Worm (Caenorhabditis elegans) whole organism, mixed stage, embryonic: ENCODE data around the gene haly-1.

Experiments used
- M03D4.4 ChIP-seq: sonication (generic microtip); optimal IDR thresholded peaks from 2 replicates; lab custom pipeline; 2017; ENCODE audit warnings: mild to moderate bottlenecking, missing genetic modification characterization, missing compliant biosample characterization
- bed-3 ChIP-seq: fragments of 200-800 bp; sonication (Bioruptor generic); optimal IDR thresholded peaks from 3 replicates; lab custom pipeline; 2018; ENCODE audit warnings: mild to moderate bottlenecking, missing genetic modification characterization, moderate library complexity, missing compliant biosample characterization
- blmp-1 ChIP-seq: fragments of 150-350 bp; optimal IDR thresholded peaks from 2 replicates; lab custom pipeline; 2014; ENCODE audit warnings: missing biosample characterization, missing genetic modification characterization
- ceh-39 ChIP-seq: fragments of 150-350 bp; optimal IDR thresholded peaks from 2 replicates; lab custom pipeline; 2014; ENCODE audit warnings: missing biosample characterization, missing genetic modification characterization
- ceh-43 ChIP-seq: fragments of 200-800 bp; sonication (Bioruptor generic); optimal IDR thresholded peaks from 2 replicates; lab custom pipeline; 2018; ENCODE audit warnings: mild to moderate bottlenecking, missing genetic modification characterization, moderate library complexity, missing compliant biosample characterization
- ceh-83 ChIP-seq: fragments of 200-800 bp; sonication (Bioruptor generic); optimal IDR thresholded peaks from 2 replicates; lab custom pipeline; 2018; ENCODE audit warnings: mild to moderate bottlenecking, missing genetic modification characterization, missing compliant biosample characterization
- ces-1 ChIP-seq: fragments of 150-350 bp; optimal IDR thresholded peaks from 2 replicates; lab custom pipeline; 2014; ENCODE audit warnings: missing biosample characterization, missing genetic modification reagents, missing genetic modification characterization
- cnd-1 ChIP-seq: fragments of 200-800 bp; sonication (Bioruptor generic); optimal IDR thresholded peaks from 2 replicates; lab custom pipeline; 2018; ENCODE audit warnings: mild to moderate bottlenecking, missing genetic modification characterization, missing compliant biosample characterization
- drap-1 ChIP-seq: fragments of 200-800 bp; sonication (Bioruptor generic); optimal IDR thresholded peaks from 3 replicates; lab custom pipeline; 2018; ENCODE audit warnings: mild to moderate bottlenecking, missing genetic modification characterization, missing compliant biosample characterization
- elt-3 ChIP-seq: fragments of 150-350 bp; optimal IDR thresholded peaks from 2 replicates; lab custom pipeline; 2014; ENCODE audit warnings: missing biosample characterization, missing genetic modification characterization
- hlh-1 ChIP-seq: fragments of 150-350 bp; optimal IDR thresholded peaks from 2 replicates; lab custom pipeline; 2014; ENCODE audit warnings: missing biosample characterization, missing genetic modification reagents, missing genetic modification characterization
- lin-13 ChIP-seq: fragments of 150-350 bp; optimal IDR thresholded peaks from 2 replicates; lab custom pipeline; 2014; ENCODE audit warnings: missing biosample characterization, missing genetic modification characterization
- lin-32 ChIP-seq: fragments of 200-800 bp; sonication (Bioruptor generic); optimal IDR thresholded peaks from 2 replicates; lab custom pipeline; 2018; ENCODE audit warnings: mild to moderate bottlenecking, missing genetic modification characterization, missing compliant biosample characterization
- lsy-2 ChIP-seq: fragments of 150-350 bp; optimal IDR thresholded peaks from 2 replicates; lab custom pipeline; 2014; ENCODE audit warnings: missing biosample characterization, missing genetic modification characterization
- mab-5 ChIP-seq: fragments of 150-350 bp; optimal IDR thresholded peaks from 2 replicates; lab custom pipeline; 2014; ENCODE audit warnings: missing biosample characterization, missing genetic modification characterization
- mep-1 ChIP-seq: fragments of 150-350 bp; optimal IDR thresholded peaks from 2 replicates; lab custom pipeline; 2017; ENCODE audit warnings: missing biosample characterization, missing genetic modification reagents, missing genetic modification characterization, inconsistent platforms
- mls-2 ChIP-seq: sonication (generic microtip); optimal IDR thresholded peaks from 2 replicates; lab custom pipeline; 2016; ENCODE audit warnings: mild to moderate bottlenecking, missing genetic modification characterization, moderate library complexity, missing compliant biosample characterization
- nhr-12 ChIP-seq: fragments of 150-350 bp; optimal IDR thresholded peaks from 2 replicates; lab custom pipeline; 2014; ENCODE audit warnings: missing biosample characterization, missing genetic modification characterization
- nhr-2 ChIP-seq: fragments of 150-350 bp; optimal IDR thresholded peaks from 2 replicates; lab custom pipeline; 2014; ENCODE audit warnings: missing biosample characterization, missing genetic modification characterization
- nhr-28 ChIP-seq: fragments of 150-350 bp; optimal IDR thresholded peaks from 2 replicates; lab custom pipeline; 2014; ENCODE audit warnings: missing biosample characterization, missing genetic modification characterization
- nhr-76 ChIP-seq: sonication (generic microtip); optimal IDR thresholded peaks from 2 replicates; lab custom pipeline; 2017; ENCODE audit warnings: missing biosample characterization, missing genetic modification characterization
- sem-2 ChIP-seq: fragments of 200-800 bp; sonication (Bioruptor generic); optimal IDR thresholded peaks from 2 replicates; lab custom pipeline; 2018; ENCODE audit warnings: mild to moderate bottlenecking, missing genetic modification characterization, missing compliant biosample characterization
- snpc-4 ChIP-seq: fragments of 150-350 bp; optimal IDR thresholded peaks from 2 replicates; lab custom pipeline; 2014; ENCODE audit warnings: missing biosample characterization, missing genetic modification characterization
- sptf-1 ChIP-seq: sonication (generic microtip); optimal IDR thresholded peaks from 2 replicates; lab custom pipeline; 2017; ENCODE audit warnings: mild to moderate bottlenecking, missing genetic modification characterization, moderate library complexity, missing compliant biosample characterization
- tbx-8 ChIP-seq: fragments of 200-800 bp; sonication (Bioruptor generic); optimal IDR thresholded peaks from 2 replicates; lab custom pipeline; 2018; ENCODE audit warnings: mild to moderate bottlenecking, missing genetic modification characterization, moderate library complexity, missing compliant biosample characterization
- unc-120 ChIP-seq: sonication (generic microtip); optimal IDR thresholded peaks from 2 replicates; lab custom pipeline; 2017; ENCODE audit warnings: missing genetic modification characterization, missing compliant biosample characterization; ENCODE audit not compliant: poor library complexity, severe bottlenecking
- unc-39 ChIP-seq: fragments of 150-350 bp; optimal IDR thresholded peaks from 2 replicates; lab custom pipeline; 2014; ENCODE audit warnings: missing biosample characterization, missing genetic modification characterization
- unc-62 ChIP-seq: fragments of 150-350 bp; optimal IDR thresholded peaks from 2 replicates; lab custom pipeline; 2014; ENCODE audit warnings: missing biosample characterization, missing genetic modification reagents, missing genetic modification characterization
- zip-8 ChIP-seq: fragments of 150-350 bp; optimal IDR thresholded peaks from 2 replicates; lab custom pipeline; 2014; ENCODE audit warnings: missing biosample characterization, missing genetic modification characterization

haly-1 gene

DNA sequence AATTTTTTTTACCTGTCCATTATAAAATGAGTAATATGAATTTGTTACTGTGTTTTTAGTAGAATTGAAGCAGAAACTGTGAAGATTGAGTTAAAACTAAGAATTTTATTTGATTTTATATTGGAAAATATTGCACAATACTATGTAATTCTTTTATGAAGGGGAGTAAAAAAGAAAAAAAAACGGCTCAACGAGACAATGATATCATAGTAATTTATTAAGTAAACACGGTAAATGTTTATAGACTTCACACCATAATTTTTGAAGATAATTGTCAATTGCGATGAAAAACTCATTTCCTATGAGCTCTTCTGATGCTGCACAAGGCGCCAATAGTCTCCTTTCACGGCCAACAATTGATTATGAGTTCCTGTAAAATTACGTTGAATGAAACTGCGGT, 37.2 kb downstream of the haly-1 start, which contains the start of gene pgp-5:
TSS of gene pgp-5 (minus strand) at position 87 of the 400 bp plus-strand sequence.
- TF ChIP-seq M03D4.4 (tag; lab: Kevin White, UChicago), result no peak
- TF ChIP-seq ceh-39 (tag; lab: Kevin White, UChicago), result no peak
- TF ChIP-seq snpc-4 (tag; lab: Kevin White, UChicago), result no peak
- TF ChIP-seq zip-8 (tag; lab: Kevin White, UChicago), result no peak
- TF ChIP-seq lsy-2 (tag; lab: Kevin White, UChicago), result no peak
- no peak for TF ChIP-seq hlh-1 (tag; lab: Kevin White, UChicago)
- TF ChIP-seq drap-1 (GFP tag; lab: Kevin White, UChicago), result no peak
- TF ChIP-seq sem-2 (GFP tag; lab: Kevin White, UChicago), result no peak
- no peak for TF ChIP-seq ceh-83 (GFP tag; lab: Kevin White, UChicago)
- no peak for TF ChIP-seq elt-3 (tag; lab: Kevin White, UChicago)
- TF ChIP-seq lin-13 (tag; lab: Kevin White, UChicago), result no peak
- TF ChIP-seq mep-1 (tag; lab: Kevin White, UChicago), result no peak
- TF ChIP-seq nhr-12 (tag; lab: Kevin White, UChicago), result no peak
- TF ChIP-seq sptf-1 (tag; lab: Kevin White, UChicago), result no peak
- TF ChIP-seq unc-39 (tag; lab: Kevin White, UChicago), result no peak
- TF ChIP-seq blmp-1 (tag; lab: Kevin White, UChicago), result no peak

DNA sequence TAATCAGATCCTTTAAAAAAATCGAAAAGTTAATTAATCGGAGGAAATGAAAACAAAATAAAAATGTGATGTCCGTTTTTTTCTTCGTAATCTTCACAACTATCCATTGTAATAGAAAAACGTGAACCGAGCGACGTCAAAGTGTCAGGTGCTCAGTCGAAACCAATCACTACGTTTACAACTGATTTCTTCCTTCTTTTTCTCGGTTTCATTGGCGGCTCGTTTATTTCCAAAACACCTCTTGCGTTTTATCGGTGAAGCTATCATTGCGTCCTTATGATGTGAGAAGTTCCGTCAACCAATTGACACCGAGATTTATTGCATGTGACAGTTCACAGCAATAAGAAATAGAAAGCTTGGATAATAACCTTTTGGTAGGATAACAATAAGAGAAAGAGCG, 43.1 kb downstream of the haly-1 start:
- TF ChIP-seq bed-3 (no peak), elt-3 (tag; lab: Kevin White, UChicago) (no peak), hlh-1 (tag; lab: Kevin White, UChicago) (peak; percentile 91), unc-62 (GFP tag; lab: Kevin White, UChicago) (peak; percentile 29), mep-1 (tag; lab: Kevin White, UChicago) (no peak), nhr-2 (tag; lab: Kevin White, UChicago) (no peak), unc-39 (tag; lab: Kevin White, UChicago) (no peak), lsy-2 (tag; lab: Kevin White, UChicago) (no peak), ces-1 (GFP tag; lab: Kevin White, UChicago) (no peak), snpc-4 (tag; lab: Kevin White, UChicago) (no peak)
- TF ChIP-seq, all 35 proteins: peak for 2

DNA sequence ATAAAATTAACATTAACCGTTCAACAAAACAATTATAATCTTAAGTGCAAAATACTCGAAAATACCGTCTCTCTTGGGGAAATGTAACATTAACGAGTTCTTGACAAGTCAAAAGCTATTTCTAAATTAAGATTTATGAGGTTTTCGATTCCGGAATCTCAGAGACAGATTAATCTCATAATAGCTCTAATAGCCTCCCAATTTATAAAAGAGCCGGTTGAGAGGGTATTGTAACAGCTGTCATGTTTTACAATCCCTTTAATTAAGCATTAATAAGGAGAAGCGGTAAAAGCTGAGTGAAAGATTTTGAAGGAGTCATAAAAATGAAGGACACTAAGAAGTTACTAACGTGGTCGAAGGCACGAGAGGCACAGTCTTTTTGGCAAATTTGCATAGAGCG, 44.7 kb downstream of the haly-1 start:
- TF ChIP-seq cnd-1 (peak; percentile 46), unc-62 (GFP tag; lab: Kevin White, UChicago) (no peak), ceh-83 (GFP tag; lab: Kevin White, UChicago) (no peak), ces-1 (GFP tag; lab: Kevin White, UChicago) (peak; percentile 91)

ce11 chrX:10851202-10851601, 45.2 kb downstream of the haly-1 start:
- TF ChIP-seq hlh-1 (tag; lab: Kevin White, UChicago), result no peak
- TF ChIP-seq zip-8 (tag; lab: Kevin White, UChicago), result peak; percentile 13
- TF ChIP-seq unc-62 (GFP tag; lab: Kevin White, UChicago), result peak; percentile 17
- no peak for TF ChIP-seq mab-5

DNA sequence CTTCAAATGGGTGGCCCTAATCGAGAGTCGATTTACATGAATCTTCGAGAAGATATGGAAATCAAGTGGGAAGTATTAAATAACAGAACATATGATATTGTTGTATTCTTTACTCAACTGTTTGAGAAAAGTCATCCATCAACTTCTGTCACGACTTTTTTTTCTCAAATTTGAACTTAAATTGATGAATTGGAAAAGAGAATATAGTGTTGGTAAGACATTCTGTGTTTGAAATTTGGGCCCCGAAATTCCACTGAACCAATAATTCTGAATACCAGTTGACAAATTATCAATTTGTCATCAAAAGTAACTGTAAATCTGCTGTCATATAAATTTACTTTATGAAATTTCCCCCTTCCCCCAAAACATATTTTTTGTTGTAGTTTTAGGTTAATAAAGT, 49.5 kb downstream of the haly-1 start:
- TF ChIP-seq nhr-76 (tag; lab: Kevin White, UChicago), result no peak
- TF ChIP-seq ceh-83 (GFP tag; lab: Kevin White, UChicago), result no peak
- no peak for TF ChIP-seq tbx-8
- TF ChIP-seq ceh-43 (GFP tag; lab: Kevin White, UChicago), result no peak

DNA sequence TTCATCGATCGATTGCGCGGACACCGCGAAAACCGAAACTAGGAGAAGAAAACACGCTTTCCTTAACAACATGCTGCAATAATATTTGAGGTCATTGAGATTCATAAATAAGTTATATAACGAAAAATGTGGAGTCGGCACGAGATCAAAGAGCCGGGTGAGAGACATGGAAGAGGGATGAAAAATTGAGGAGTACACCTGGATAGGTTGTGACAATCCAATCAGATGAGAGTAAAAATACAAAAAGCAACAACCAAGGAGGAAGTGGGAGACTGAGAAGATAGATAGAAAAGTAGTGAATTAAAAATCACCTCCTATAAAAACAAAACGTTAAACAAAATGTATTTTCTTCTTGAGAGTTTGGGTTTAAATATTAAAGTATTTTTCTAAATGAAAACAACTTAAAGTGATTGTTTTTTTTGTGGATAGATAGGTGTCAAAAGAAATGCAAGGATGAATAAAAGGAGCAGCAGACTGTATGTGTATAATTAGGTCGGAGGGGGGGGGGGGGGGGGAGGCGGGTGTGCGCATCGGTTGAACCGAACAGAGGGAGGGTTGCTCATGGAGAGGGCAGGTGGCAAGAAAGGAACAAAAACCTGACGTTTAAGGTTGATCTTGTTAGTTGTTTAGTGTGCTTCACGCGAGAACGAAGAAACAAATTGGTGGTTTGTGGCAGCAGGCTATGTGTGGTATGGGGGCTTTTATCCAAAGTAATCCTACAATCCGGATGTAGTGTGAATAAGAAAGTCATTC, 51.6 kb downstream of the haly-1 start, which contains the start of gene C05A9.2:
TSS of gene C05A9.2 (minus strand) at position 73 of the 753 bp plus-strand sequence.
- TF ChIP-seq elt-3 (tag; lab: Kevin White, UChicago) (no peak), snpc-4 (tag; lab: Kevin White, UChicago) (no peak), ceh-43 (GFP tag; lab: Kevin White, UChicago) (peak; percentile 9), blmp-1 (tag; lab: Kevin White, UChicago) (no peak), drap-1 (GFP tag; lab: Kevin White, UChicago) (no peak), nhr-28 (tag; lab: Kevin White, UChicago) (no peak), lin-32 (GFP tag; lab: Kevin White, UChicago) (no peak), mls-2 (peak; percentile 8), nhr-2 (tag; lab: Kevin White, UChicago) (no peak), cnd-1 (peak; percentile 52), unc-120 (no peak), sptf-1 (tag; lab: Kevin White, UChicago) (peak; percentile 50), bed-3 (no peak)
